Fruit fly (Drosophila melanogaster): Measurements from ENCODE around the gene CG9578.

The CG9578 gene

dm6 chrX:20169898-20170297 lies at the start of gene CG9578, which contains the start of gene CG9581 (continued):
- TF ChIP-seq CG3163 (GFP tag; optimal IDR thresholded peaks at IDR 0.05) (no peak), pfk (GFP tag; optimal IDR thresholded peaks at IDR 0.05) (no peak), vfl (GFP tag; optimal IDR thresholded peaks at IDR 0.05) (no peak), bab2 (GFP tag; optimal IDR thresholded peaks at IDR 0.05) (no peak), row (GFP tag; IDR thresholded peaks at IDR 0.05) (peak; percentile 52; the same call in 1 of the 3 replicates), CG11696 (GFP tag; IDR thresholded peaks at IDR 0.05) (no peak), h (optimal IDR thresholded peaks at IDR 0.05) (no peak), CG32772 (GFP tag; IDR thresholded peaks at IDR 0.05) (no peak), CG32532 (GFP tag; IDR thresholded peaks at IDR 0.05) (no peak), az2 (GFP tag; optimal IDR thresholded peaks at IDR 0.05) (no peak), HLH54F (GFP tag; optimal IDR thresholded peaks at IDR 0.05) (no peak), Xbp1 (GFP tag; optimal IDR thresholded peaks at IDR 0.05) (no peak), NK7.1 (GFP tag; optimal IDR thresholded peaks at IDR 0.05) (no peak), CG8944 (GFP tag; optimal IDR thresholded peaks at IDR 0.05) (no peak), B-H1 (GFP tag; IDR thresholded peaks at IDR 0.05) (no peak), CG10209 (GFP tag; optimal IDR thresholded peaks at IDR 0.05) (no peak), Nf-YB (GFP tag; optimal IDR thresholded peaks at IDR 0.05) (no peak), ftz-f1 (GFP tag; optimal IDR thresholded peaks at IDR 0.05) (no peak), CG3065 (GFP tag; optimal IDR thresholded peaks at IDR 0.05) (no peak), gce (GFP tag; IDR thresholded peaks at IDR 0.05) (no peak), Taf1 (GFP tag; IDR thresholded peaks at IDR 0.05) (no peak), CG12219 (GFP tag; optimal IDR thresholded peaks at IDR 0.05) (no peak), exex (tag; optimal IDR thresholded peaks at IDR 0.05) (no peak), CG6689 (GFP tag; IDR thresholded peaks at IDR 0.05) (no peak), CG10979 (tag; optimal IDR thresholded peaks at IDR 0.05) (no peak), ems (GFP tag; optimal IDR thresholded peaks at IDR 0.05) (no peak), Myb (GFP tag; optimal IDR thresholded peaks at IDR 0.05) (no peak), tap (tag; optimal IDR thresholded peaks at IDR 0.05) (no peak), CG11560 (tag; IDR thresholded peaks at IDR 0.05) (no peak), vnd (GFP tag; IDR thresholded peaks at IDR 0.05; ENCODE audit: partially characterized antibody) (peak; percentile 81), kay (GFP tag; optimal IDR thresholded peaks at IDR 0.05) (no peak), ab (GFP tag; optimal IDR thresholded peaks at IDR 0.05) (no peak), knrl (GFP tag; IDR thresholded peaks at IDR 0.05; ENCODE audit: partially characterized antibody) (peak; percentile 75; the same call in 2 of the 3 replicates), ash1 (GFP tag; optimal IDR thresholded peaks at IDR 0.05) (no peak), CG4424 (GFP tag; optimal IDR thresholded peaks at IDR 0.05) (no peak), CG43689 (GFP tag; IDR thresholded peaks at IDR 0.05) (no peak), CG13123 (GFP tag; optimal IDR thresholded peaks at IDR 0.05) (no peak), Hsf (GFP tag; optimal IDR thresholded peaks at IDR 0.05) (no peak), CG2889 (GFP tag; IDR thresholded peaks at IDR 0.05) (no peak), sug (tag; optimal IDR thresholded peaks at IDR 0.05) (no peak), rib (GFP tag; IDR thresholded peaks at IDR 0.05) (no peak), CG3281 (GFP tag; optimal IDR thresholded peaks at IDR 0.05) (no peak), CG17328 (GFP tag; IDR thresholded peaks at IDR 0.05) (no peak), sim (GFP tag; IDR thresholded peaks at IDR 0.05) (no peak), Mad (GFP tag; optimal IDR thresholded peaks at IDR 0.05) (no peak), Lhr (GFP tag; optimal IDR thresholded peaks at IDR 0.05) (no peak), jing (GFP tag; optimal IDR thresholded peaks at IDR 0.05) (no peak), Dfd (GFP tag; optimal IDR thresholded peaks at IDR 0.05) (no peak), Poxn (GFP tag; IDR thresholded peaks at IDR 0.05) (no peak), Dref (GFP tag; IDR thresholded peaks at IDR 0.05) (peak; percentile 62), CG15601 (tag; optimal IDR thresholded peaks at IDR 0.05) (no peak), tx (GFP tag; optimal IDR thresholded peaks at IDR 0.05) (no peak), CG12744 (GFP tag; optimal IDR thresholded peaks at IDR 0.05) (no peak), CG2678 (tag; optimal IDR thresholded peaks at IDR 0.05) (no peak)
